Worm (Caenorhabditis elegans): ENCODE results near the gene daf-3.

The daf-3 gene

ce11 chrX:851421-851820 lies 26.1 kb upstream of the daf-3 start, which contains the start of gene igcm-1:
Gene igcm-1 (minus strand): TSS chrX:851521.
- no peak for TF ChIP-seq mdl-1 (tag; optimal IDR thresholded peaks at IDR 0.05)
- TF ChIP-seq ztf-1 (GFP tag; conservative IDR thresholded peaks at IDR 0.05): no peak
- no peak for TF ChIP-seq alr-1 (tag; optimal IDR thresholded peaks at IDR 0.05)
- no peak for TF ChIP-seq nhr-6 (tag; optimal IDR thresholded peaks at IDR 0.05)
- no peak for TF ChIP-seq nhr-12 (tag; optimal IDR thresholded peaks at IDR 0.05)

DNA sequence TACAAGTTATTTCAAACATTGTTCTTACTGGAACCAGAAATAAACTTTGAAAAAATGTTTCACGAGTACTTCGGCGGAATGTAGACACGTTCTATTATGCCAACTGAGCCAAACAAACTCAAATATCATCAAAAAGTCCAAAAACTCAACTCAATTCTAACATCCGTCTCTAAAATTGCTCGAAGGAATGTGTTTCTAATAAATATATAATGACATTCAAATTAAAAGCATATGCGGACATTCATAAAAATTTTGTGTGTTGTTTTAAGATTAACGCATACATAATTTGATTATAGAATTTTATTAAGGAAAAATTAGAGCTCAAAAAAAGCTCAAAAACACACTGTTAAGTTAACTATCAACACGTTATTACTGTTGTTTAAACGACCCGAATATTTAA lies 20.2 kb upstream of the daf-3 start:
- TF ChIP-seq nhr-11 (tag; optimal IDR thresholded peaks at IDR 0.05) (no peak), R02D3.7 (tag; optimal IDR thresholded peaks at IDR 0.05) (no peak), ztf-1 (GFP tag; conservative IDR thresholded peaks at IDR 0.05) (no peak), skn-1 (tag; optimal IDR thresholded peaks at IDR 0.05) (no peak), ceh-82 (tag; optimal IDR thresholded peaks at IDR 0.05) (no peak), elt-1 (tag; optimal IDR thresholded peaks at IDR 0.05) (no peak), alr-1 (tag; optimal IDR thresholded peaks at IDR 0.05) (no peak), lsy-2 (tag; optimal IDR thresholded peaks at IDR 0.05) (no peak), ztf-4 (tag; optimal IDR thresholded peaks at IDR 0.05) (no peak), mdl-1 (tag; optimal IDR thresholded peaks at IDR 0.05) (no peak), nhr-21 (tag; optimal IDR thresholded peaks at IDR 0.05) (no peak), nhr-6 (tag; optimal IDR thresholded peaks at IDR 0.05) (no peak), mbf-1 (tag; optimal IDR thresholded peaks at IDR 0.05) (no peak), lin-39 (tag; optimal IDR thresholded peaks at IDR 0.05) (no peak), peb-1 (tag; optimal IDR thresholded peaks at IDR 0.05) (no peak), snpc-4 (tag; optimal IDR thresholded peaks at IDR 0.05) (no peak), nhr-23 (tag; optimal IDR thresholded peaks at IDR 0.05) (no peak), unc-39 (tag; optimal IDR thresholded peaks at IDR 0.05) (no peak)

ce11 chrX:844649-845048 lies 19.4 kb upstream of the daf-3 start:
- TF ChIP-seq nhr-129 (tag; optimal IDR thresholded peaks at IDR 0.05) (peak; percentile 3), crh-2 (tag; optimal IDR thresholded peaks at IDR 0.05) (peak; percentile 7), skn-1 (tag; optimal IDR thresholded peaks at IDR 0.05) (no peak), ceh-16 (tag; optimal IDR thresholded peaks at IDR 0.05) (no peak), aly-2 (tag; optimal IDR thresholded peaks at IDR 0.05) (no peak), elt-3 (tag; optimal IDR thresholded peaks at IDR 0.05) (no peak), zag-1 (tag; optimal IDR thresholded peaks at IDR 0.05) (no peak), egl-27 (tag; optimal IDR thresholded peaks at IDR 0.05) (no peak), nhr-25 (tag; optimal IDR thresholded peaks at IDR 0.05) (no peak), sem-4 (tag; optimal IDR thresholded peaks at IDR 0.05) (no peak), ama-1 (optimal IDR thresholded peaks at IDR 0.05) (no peak), C34F6.9 (tag; optimal IDR thresholded peaks at IDR 0.05) (peak; percentile 27), ztf-11 (tag; optimal IDR thresholded peaks at IDR 0.05) (no peak), nhr-21 (tag; optimal IDR thresholded peaks at IDR 0.05) (no peak)

ce11 chrX:841393-841792 lies 16.1 kb upstream of the daf-3 start, which contains the start of gene F39H12.3:
Gene F39H12.3 (minus strand): TSS chrX:841493.
- no peak for TF ChIP-seq nhr-25 (tag; optimal IDR thresholded peaks at IDR 0.05)
- no peak for TF ChIP-seq ZK546.5 (tag; optimal IDR thresholded peaks at IDR 0.05)
- no peak for TF ChIP-seq aly-2 (tag; optimal IDR thresholded peaks at IDR 0.05)
- TF ChIP-seq skn-1 (tag; optimal IDR thresholded peaks at IDR 0.05): no peak
- TF ChIP-seq nhr-21 (tag; optimal IDR thresholded peaks at IDR 0.05): no peak
- no peak for TF ChIP-seq fos-1 (tag; optimal IDR thresholded peaks at IDR 0.05)
- TF ChIP-seq lin-39 (tag; optimal IDR thresholded peaks at IDR 0.05): no peak
- no peak for TF ChIP-seq sma-9 (GFP tag; optimal IDR thresholded peaks at IDR 0.05)
- TF ChIP-seq sma-9 (tag; optimal IDR thresholded peaks at IDR 0.05): no peak
- no peak for TF ChIP-seq dmd-4 (tag; optimal IDR thresholded peaks at IDR 0.05)
- TF ChIP-seq nhr-129 (tag; optimal IDR thresholded peaks at IDR 0.05): no peak
- no peak for TF ChIP-seq unc-62 (GFP tag; optimal IDR thresholded peaks at IDR 0.05)
- no peak for TF ChIP-seq sem-4 (tag; optimal IDR thresholded peaks at IDR 0.05)
- no peak for TF ChIP-seq ceh-82 (tag; optimal IDR thresholded peaks at IDR 0.05)
- no peak for TF ChIP-seq blmp-1 (tag; optimal IDR thresholded peaks at IDR 0.05; ENCODE audit: insufficient read depth)
- no peak for TF ChIP-seq R02D3.7 (tag; optimal IDR thresholded peaks at IDR 0.05)
- no peak for TF ChIP-seq mab-5 (tag; optimal IDR thresholded peaks at IDR 0.05)
- no peak for TF ChIP-seq F13H6.1 (tag; optimal IDR thresholded peaks at IDR 0.05)
- no peak for TF ChIP-seq ztf-4 (tag; optimal IDR thresholded peaks at IDR 0.05)
- TF ChIP-seq gmeb-1 (tag; optimal IDR thresholded peaks at IDR 0.05): no peak

All from whole organism, L2 larva.